Worm (Caenorhabditis elegans): ENCODE measurements around the gene ttr-21.

DNA sequence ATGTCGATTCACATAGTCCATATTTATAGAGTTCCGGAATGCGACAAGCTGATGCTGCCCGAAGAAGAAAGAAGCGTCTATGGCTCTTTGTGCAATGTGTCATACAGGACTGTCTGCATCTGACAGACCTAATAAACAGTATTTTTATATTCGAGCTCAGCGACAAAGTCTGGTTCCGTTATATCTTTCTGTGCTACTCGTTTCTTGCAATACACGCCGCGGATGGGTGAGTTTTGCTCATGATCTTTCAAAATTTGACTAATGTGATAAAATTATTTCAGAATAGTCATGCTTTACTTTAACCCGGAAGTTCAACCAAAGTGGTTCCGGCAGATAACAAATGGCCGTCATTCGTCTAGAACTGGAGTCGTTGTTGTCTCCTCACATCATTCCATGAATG lies 9.5 kb upstream of the ttr-21 start:
- no peak for TF ChIP-seq ceh-20 (GFP tag; IDR thresholded peaks at IDR 0.05)
- no peak for TF ChIP-seq ceh-28 (tag; optimal IDR thresholded peaks at IDR 0.05)
- no peak for TF ChIP-seq lin-1 (GFP tag; IDR thresholded peaks at IDR 0.05)
- no peak for TF ChIP-seq aly-2 (tag; optimal IDR thresholded peaks at IDR 0.05)
- TF ChIP-seq saeg-2 (GFP tag; IDR thresholded peaks at IDR 0.05) = no peak
- no peak for TF ChIP-seq zfp-3 (GFP tag; conservative IDR thresholded peaks at IDR 0.05)
- TF ChIP-seq T20F7.1 (GFP tag; optimal IDR thresholded peaks at IDR 0.05) = no peak
- TF ChIP-seq pqm-1 (tag; optimal IDR thresholded peaks at IDR 0.05) = no peak
- no peak for TF ChIP-seq snpc-4 (tag; optimal IDR thresholded peaks at IDR 0.05)
- TF ChIP-seq gei-8 (GFP tag; optimal IDR thresholded peaks at IDR 0.05) = no peak
- no peak for TF ChIP-seq zfp-2 (tag; optimal IDR thresholded peaks at IDR 0.05)
- no peak for TF ChIP-seq daf-16 (GFP tag; optimal IDR thresholded peaks at IDR 0.05)
- no peak for TF ChIP-seq daf-16 (tag; optimal IDR thresholded peaks at IDR 0.05)
- TF ChIP-seq tra-1 (GFP tag; IDR thresholded peaks at IDR 0.05) = no peak

All from whole organism, L4 larva.